Worm (Caenorhabditis elegans): Measurements from ENCODE around the gene D1086.3.

- TF ChIP-seq dao-5 (tag; optimal IDR thresholded peaks at IDR 0.05) (no peak), W03F9.2 (tag; optimal IDR thresholded peaks at IDR 0.05) (no peak), him-1 (tag; optimal IDR thresholded peaks at IDR 0.05) (no peak)
Measured at ce11 chrV:14127834-14128233, 35.2 kb downstream of the D1086.3 start.
